Fruit fly (Drosophila melanogaster): ENCODE measurements around the gene CG31674.

DNA sequence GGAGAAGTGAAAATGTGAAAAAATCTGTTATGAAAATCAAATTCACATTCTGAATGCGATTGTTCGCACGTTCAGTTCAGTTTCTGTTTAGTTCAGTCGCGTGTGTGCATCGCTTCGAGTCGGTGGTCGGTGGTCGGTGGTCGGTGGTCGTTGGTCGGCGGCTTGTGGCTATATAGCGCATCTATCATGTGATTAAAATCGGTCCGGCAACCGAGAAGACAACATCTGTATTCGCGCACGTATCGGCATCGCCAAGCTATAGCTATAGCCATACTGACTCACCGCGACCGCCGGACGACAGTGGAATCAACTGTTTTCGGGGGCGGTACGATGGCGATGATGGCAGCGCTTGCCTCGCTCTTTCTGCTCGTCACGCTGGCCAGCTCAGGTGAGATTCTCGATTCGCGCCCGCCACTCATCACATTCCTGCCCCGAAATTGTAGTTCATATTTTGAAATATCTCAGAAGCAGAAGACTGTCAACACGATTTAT lies 38.8 kb downstream of the CG31674 start, which contains the start of gene CG14401:
- TF ChIP-seq kay (GFP tag; ENCODE audit: borderline replicate concordance) (no peak), CG7045 (GFP tag; optimal IDR thresholded peaks at IDR 0.05) (no peak), CG12768 (GFP tag; optimal IDR thresholded peaks at IDR 0.05) (peak; percentile 11), CG33017 (tag; optimal IDR thresholded peaks at IDR 0.05) (peak; percentile 35), Clk (GFP tag; optimal IDR thresholded peaks at IDR 0.05) (no peak), pad (GFP tag; optimal IDR thresholded peaks at IDR 0.05) (no peak), CG5204 (GFP tag; optimal IDR thresholded peaks at IDR 0.05) (no peak), tj (GFP tag; optimal IDR thresholded peaks at IDR 0.05) (no peak), Hr96 (GFP tag; optimal IDR thresholded peaks at IDR 0.05) (no peak)

Data from whole organism, adult.